Fruit fly (Drosophila melanogaster): ENCODE data around the gene CG34355.

CG34355 gene

DNA sequence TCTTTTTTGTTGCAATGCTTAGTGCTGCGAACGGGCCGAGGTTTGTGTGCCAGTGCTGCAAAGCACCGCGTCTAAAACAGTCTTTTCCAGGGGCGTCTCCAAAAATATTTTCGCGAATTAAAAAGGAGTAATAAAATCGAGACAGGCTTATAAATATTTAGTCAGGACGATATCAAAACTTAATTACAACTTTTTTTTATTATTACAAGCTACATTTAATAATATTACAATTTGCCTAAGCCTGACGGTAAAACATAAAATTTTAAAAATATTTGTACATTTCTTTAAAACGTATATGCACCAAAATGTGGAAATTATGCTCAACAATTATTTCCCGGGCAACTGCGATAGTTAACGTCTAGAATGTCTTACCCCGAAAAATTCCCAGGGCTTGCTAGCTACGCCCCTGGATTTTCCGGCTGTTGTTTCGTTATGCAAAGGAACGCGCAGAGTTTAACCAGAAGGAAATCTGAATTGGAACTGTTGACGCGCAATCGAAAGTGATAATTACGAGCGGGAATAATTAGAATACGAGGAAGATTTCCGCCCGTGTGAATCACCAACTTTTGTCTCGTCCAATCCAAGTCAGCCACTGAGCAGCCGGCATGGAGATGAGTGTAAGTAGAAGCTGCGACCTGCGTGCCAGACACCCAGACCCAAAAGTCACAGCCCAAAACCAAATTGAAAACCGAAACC is 45.6 kb upstream of the CG34355 start, which contains the start of the genes PTPMT1 and Hrd3 (continued):
- peak; percentile 94 for TF ChIP-seq CG8089 (GFP tag; optimal IDR thresholded peaks at IDR 0.05)
- peak; percentile 92 for TF ChIP-seq H15 (GFP tag; IDR thresholded peaks at IDR 0.05)
- TF ChIP-seq br (optimal IDR thresholded peaks at IDR 0.05) = no peak
- TF ChIP-seq CoRest (tag; optimal IDR thresholded peaks at IDR 0.05) = peak; percentile 100
- peak; percentile 98 for TF ChIP-seq HmgZ (tag; optimal IDR thresholded peaks at IDR 0.05)
- TF ChIP-seq CG3281 (GFP tag; optimal IDR thresholded peaks at IDR 0.05) = peak; percentile 99
- peak; percentile 96 for TF ChIP-seq ATbp (GFP tag; optimal IDR thresholded peaks at IDR 0.05)
- peak; percentile 97 for TF ChIP-seq pb (GFP tag; optimal IDR thresholded peaks at IDR 0.05)
- TF ChIP-seq sug (tag; optimal IDR thresholded peaks at IDR 0.05) = peak; percentile 98
- TF ChIP-seq Doc2 (GFP tag; IDR thresholded peaks at IDR 0.05) = peak; percentile 90
- peak; percentile 93 for TF ChIP-seq CG3726 (GFP tag; IDR thresholded peaks at IDR 0.05)
- peak; percentile 70 for TF ChIP-seq CG10321 (GFP tag; IDR thresholded peaks at IDR 0.05)
- TF ChIP-seq mirr (GFP tag; optimal IDR thresholded peaks at IDR 0.05) = peak; percentile 91
- TF ChIP-seq CG15514 (GFP tag; optimal IDR thresholded peaks at IDR 0.05) = peak; percentile 91
- peak; percentile 98 for TF ChIP-seq kay (GFP tag; optimal IDR thresholded peaks at IDR 0.05)
- TF ChIP-seq h (optimal IDR thresholded peaks at IDR 0.05) = no peak
- TF ChIP-seq CG12659 (GFP tag; optimal IDR thresholded peaks at IDR 0.05) = peak; percentile 100
- TF ChIP-seq zen2 (GFP tag; IDR thresholded peaks at IDR 0.05; ENCODE audit: partially characterized antibody) = no peak
- peak; percentile 96; the same call in 1 of the 2 replicates for TF ChIP-seq ranshi (GFP tag; IDR thresholded peaks at IDR 0.05)
- peak; percentile 84 for TF ChIP-seq fd64A (GFP tag; optimal IDR thresholded peaks at IDR 0.05)
- TF ChIP-seq da (GFP tag; optimal IDR thresholded peaks at IDR 0.05) = peak; percentile 93
- peak; percentile 97 for TF ChIP-seq slp2 (GFP tag; optimal IDR thresholded peaks at IDR 0.05)
- TF ChIP-seq CG7357 (GFP tag; IDR thresholded peaks at IDR 0.05) = peak; percentile 92
- peak; percentile 70 for TF ChIP-seq CG14965 (GFP tag; optimal IDR thresholded peaks at IDR 0.05; ENCODE audit: borderline replicate concordance)
- TF ChIP-seq CG30020 (tag; optimal IDR thresholded peaks at IDR 0.05) = peak; percentile 92
- no peak for TF ChIP-seq Lpt (GFP tag; optimal IDR thresholded peaks at IDR 0.05)
- peak; percentile 95 for TF ChIP-seq ac (GFP tag; optimal IDR thresholded peaks at IDR 0.05)
- peak; percentile 97 for TF ChIP-seq Fer3 (tag; optimal IDR thresholded peaks at IDR 0.05)
- peak; percentile 98 for TF ChIP-seq Fer1 (GFP tag; optimal IDR thresholded peaks at IDR 0.05)
- peak; percentile 94 for TF ChIP-seq CG9876 (GFP tag; optimal IDR thresholded peaks at IDR 0.05)
- TF ChIP-seq bigmax (GFP tag; optimal IDR thresholded peaks at IDR 0.05) = peak; percentile 48
- no peak; the same call in none of the 2 replicates for TF ChIP-seq NFAT (GFP tag; IDR thresholded peaks at IDR 0.05)
- TF ChIP-seq HLHmδ (GFP tag; optimal IDR thresholded peaks at IDR 0.05) = no peak
- TF ChIP-seq disco-r (GFP tag; optimal IDR thresholded peaks at IDR 0.05) = peak; percentile 93
- TF ChIP-seq Dad (GFP tag; optimal IDR thresholded peaks at IDR 0.05) = peak; percentile 97
- TF ChIP-seq D19B (GFP tag; optimal IDR thresholded peaks at IDR 0.05) = peak; percentile 96
- peak; percentile 86 for TF ChIP-seq CG17912 (GFP tag; optimal IDR thresholded peaks at IDR 0.05)
- peak; percentile 88 for TF ChIP-seq Myb (GFP tag; optimal IDR thresholded peaks at IDR 0.05)
- TF ChIP-seq CG17186 (GFP tag; optimal IDR thresholded peaks at IDR 0.05) = peak; percentile 93
- TF ChIP-seq shn (GFP tag; optimal IDR thresholded peaks at IDR 0.05) = peak; percentile 97
- peak; percentile 94 for TF ChIP-seq CG4730 (GFP tag; IDR thresholded peaks at IDR 0.05)
- TF ChIP-seq fd102C (GFP tag; optimal IDR thresholded peaks at IDR 0.05) = peak; percentile 73
- peak; percentile 99 for TF ChIP-seq Hmr (GFP tag; optimal IDR thresholded peaks at IDR 0.05)
- peak; percentile 97 for TF ChIP-seq CG2875 (GFP tag; optimal IDR thresholded peaks at IDR 0.05)
- peak; percentile 90 for TF ChIP-seq CG31224 (GFP tag; IDR thresholded peaks at IDR 0.05)
- TF ChIP-seq CG32532 (GFP tag; IDR thresholded peaks at IDR 0.05) = peak; percentile 96
- peak; percentile 89 for TF ChIP-seq CG4707 (GFP tag; optimal IDR thresholded peaks at IDR 0.05)
- TF ChIP-seq unc-4 (GFP tag; IDR thresholded peaks at IDR 0.05; ENCODE audit: partially characterized antibody) = no peak
- peak; percentile 99 for TF ChIP-seq tio (GFP tag; optimal IDR thresholded peaks at IDR 0.05)
- TF ChIP-seq Gug (GFP tag; IDR thresholded peaks at IDR 0.05) = peak; percentile 98

Data from whole organism, embryonic.